Worm (Caenorhabditis elegans) whole organism, L4/young adult: ENCODE data around the gene R11D1.1.
A peak's percentile ranks its signal among the peaks of the same experiment; 100 is the strongest.

ENCODE experiments used
- W03F9.2 ChIP-seq: fragments of 150-350 bp; optimal IDR thresholded peaks from 2 replicates; lab custom pipeline; 2014; ENCODE audit warnings: missing biosample characterization, missing genetic modification characterization
- dao-5 ChIP-seq: sonication (generic microtip); optimal IDR thresholded peaks from 2 replicates; lab custom pipeline; 2016; ENCODE audit warnings: missing genotype, missing genetic modification characterization, moderate library complexity, missing compliant biosample characterization
- him-1 ChIP-seq: sonication (generic microtip); optimal IDR thresholded peaks from 2 replicates; lab custom pipeline; 2016; ENCODE audit warnings: missing genotype, missing genetic modification reagents, missing genetic modification characterization, missing compliant biosample characterization

Gene R11D1.1

DNA sequence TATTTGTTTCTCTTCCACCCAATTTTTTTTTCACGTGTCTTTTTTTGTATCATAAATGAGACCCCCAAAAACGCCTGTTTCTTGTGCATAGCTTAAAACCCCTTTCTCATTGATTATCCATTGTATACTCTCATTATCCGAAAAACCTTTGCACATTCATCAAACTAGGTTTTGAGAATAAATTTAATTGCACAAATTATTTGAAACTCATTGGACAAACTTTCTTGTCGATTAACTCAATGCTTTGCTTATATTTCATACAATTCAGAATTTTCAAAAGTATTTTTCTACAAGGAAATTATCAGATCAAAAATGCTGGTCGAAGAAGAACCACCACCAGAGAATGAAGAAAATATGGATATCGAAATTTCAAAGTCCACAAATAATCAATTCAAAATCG lies at the start of gene R11D1.1:
Gene R11D1.1 (plus strand): TSS at position 301 of the 400 bp plus-strand sequence.
- TF ChIP-seq W03F9.2 (tag; lab: Kevin White, UChicago) (no peak), dao-5 (tag; lab: Kevin White, UChicago) (no peak), him-1 (tag; lab: Kevin White, UChicago) (no peak)

DNA sequence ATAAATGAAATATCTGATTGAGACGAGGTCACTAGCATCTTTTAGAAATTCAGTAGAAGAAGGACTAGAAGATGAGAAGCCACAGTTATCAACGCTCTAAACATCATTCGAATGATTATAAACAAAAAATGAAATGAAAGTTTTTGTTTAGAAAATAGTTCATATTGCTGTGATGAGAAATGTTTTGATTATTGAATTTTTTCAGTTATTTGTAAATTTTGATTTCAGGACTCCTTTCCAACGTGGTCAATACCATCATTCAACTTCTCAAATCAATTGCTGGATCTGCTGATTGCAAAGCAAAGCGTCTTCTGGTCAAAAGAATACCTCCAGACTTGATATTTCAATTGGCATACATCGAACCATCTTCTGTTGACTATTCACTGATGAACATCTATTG lies 46.0 kb upstream of the R11D1.1 start, which contains the start of gene W05B10.6:
Gene W05B10.6 (minus strand): TSS at position 101 of the 400 bp plus-strand sequence.
- TF ChIP-seq him-1 (tag; lab: Kevin White, UChicago) = no peak
- no peak for TF ChIP-seq W03F9.2 (tag; lab: Kevin White, UChicago)
- no peak for TF ChIP-seq dao-5 (tag; lab: Kevin White, UChicago)

DNA sequence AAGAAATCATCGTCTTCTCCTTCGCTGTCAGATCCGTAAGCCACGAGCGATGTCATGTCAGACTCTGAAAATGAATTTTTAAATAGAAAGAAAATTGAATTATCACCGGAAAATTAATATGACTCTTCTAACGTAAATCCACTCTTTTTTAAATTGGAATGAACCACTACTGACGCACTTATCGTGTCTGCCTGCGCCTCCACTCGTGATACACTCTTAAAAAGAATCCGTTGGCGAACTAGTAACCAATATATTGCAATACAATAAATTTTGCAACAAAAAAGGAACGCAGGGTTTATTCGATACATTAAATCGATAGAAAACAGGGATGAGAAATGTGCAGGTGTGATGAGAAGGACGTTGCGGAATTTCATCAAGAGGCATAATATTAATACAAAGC lies 44.8 kb upstream of the R11D1.1 start, which contains the start of gene ccch-3:
Gene ccch-3 (minus strand): TSS at position 262 of the 400 bp plus-strand sequence.
- TF ChIP-seq dao-5 (tag; lab: Kevin White, UChicago) = no peak
- peak; percentile 54 for TF ChIP-seq W03F9.2 (tag; lab: Kevin White, UChicago)
- no peak for TF ChIP-seq him-1 (tag; lab: Kevin White, UChicago)

DNA sequence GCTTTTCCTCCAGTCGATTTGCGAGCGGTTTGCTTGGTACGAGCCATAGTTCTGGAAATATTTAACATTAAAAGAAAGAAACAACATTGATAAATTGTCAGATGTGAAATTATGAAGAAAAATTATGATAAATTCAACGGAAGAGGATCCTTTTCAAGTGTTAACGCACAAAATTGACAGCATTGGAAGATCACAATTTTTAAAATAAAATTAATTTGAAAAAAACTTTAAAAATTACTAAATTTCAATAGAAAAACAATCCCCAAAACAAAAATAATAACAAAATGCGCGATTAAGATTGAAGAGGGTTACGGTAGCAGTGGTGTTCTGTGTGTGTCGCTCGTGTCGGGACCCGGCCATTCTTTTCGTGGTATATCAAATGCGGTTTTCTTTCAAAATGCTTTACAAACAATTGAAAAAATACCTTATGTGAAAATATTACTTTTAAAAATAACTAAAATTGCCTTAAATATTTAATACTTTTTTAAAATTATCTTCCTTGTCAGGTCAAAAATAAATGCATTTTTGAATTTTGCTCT lies 43.8 kb upstream of the R11D1.1 start, which contains the start of gene his-74:
Gene his-74 (minus strand): TSS at position 51 of the 539 bp plus-strand sequence.
- TF ChIP-seq W03F9.2 (tag; lab: Kevin White, UChicago) (no peak), dao-5 (tag; lab: Kevin White, UChicago) (no peak), him-1 (tag; lab: Kevin White, UChicago) (no peak)

DNA sequence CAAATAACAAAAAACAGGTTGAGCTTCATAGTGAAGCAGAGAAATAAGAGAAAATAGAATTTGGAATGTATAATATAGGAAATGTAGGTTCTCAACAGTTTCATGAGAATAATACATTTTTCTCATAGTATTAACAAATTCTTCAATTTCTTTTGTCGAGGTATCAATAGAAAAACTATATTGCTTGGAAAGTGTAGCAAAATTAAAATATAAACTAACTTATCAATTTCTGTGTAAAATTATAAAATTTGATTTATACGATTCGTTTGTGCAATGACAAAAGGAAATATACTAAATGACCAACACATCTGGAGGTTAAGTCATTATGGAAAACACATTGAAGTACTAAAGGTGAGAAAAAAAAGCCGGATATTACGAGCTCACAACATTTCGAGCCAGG lies 42.6 kb upstream of the R11D1.1 start, which contains the start of gene W05B10.3:
Gene W05B10.3 (minus strand): TSS at position 101 of the 400 bp plus-strand sequence.
- no peak for TF ChIP-seq dao-5 (tag; lab: Kevin White, UChicago)
- no peak for TF ChIP-seq W03F9.2 (tag; lab: Kevin White, UChicago)
- TF ChIP-seq him-1 (tag; lab: Kevin White, UChicago) = no peak

DNA sequence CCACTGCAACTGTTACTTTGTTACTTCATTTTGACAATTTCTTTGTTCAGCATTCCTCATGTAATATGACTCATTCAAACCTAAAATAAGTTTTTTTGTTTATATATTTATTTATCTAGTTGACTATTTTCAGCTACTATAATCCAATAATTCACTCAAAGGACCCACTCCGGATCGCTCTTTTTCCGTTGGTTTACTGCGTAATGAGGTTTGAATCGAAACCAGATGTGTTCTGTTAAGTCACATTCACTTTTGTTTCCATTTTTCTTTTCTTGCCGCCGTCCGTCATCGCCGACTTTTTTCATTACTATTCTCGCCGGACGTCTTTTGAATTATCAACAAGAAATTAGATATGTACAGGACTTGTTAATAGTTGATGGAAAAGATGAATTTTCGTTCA lies 40.8 kb upstream of the R11D1.1 start:
- TF ChIP-seq him-1 (tag; lab: Kevin White, UChicago) (no peak), W03F9.2 (tag; lab: Kevin White, UChicago) (no peak), dao-5 (tag; lab: Kevin White, UChicago) (no peak)

DNA sequence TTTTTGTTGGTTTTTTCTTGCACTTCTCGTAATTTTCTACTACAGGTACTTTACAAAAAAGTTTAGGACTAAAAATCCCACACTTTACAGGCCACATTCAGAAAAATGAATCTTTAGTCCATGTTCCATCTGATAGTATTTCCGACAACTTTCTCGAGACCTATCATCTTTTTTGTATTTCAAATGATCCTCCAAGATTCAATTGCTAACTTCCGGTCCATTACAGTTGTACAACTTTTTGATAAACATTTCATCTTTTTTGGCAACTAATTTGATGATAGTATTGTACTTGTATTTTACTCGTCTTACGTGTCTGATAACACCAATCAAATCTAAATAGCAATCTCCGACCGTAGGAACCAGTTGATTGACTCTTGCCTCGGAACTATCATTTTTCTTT lies 36.8 kb upstream of the R11D1.1 start:
- TF ChIP-seq W03F9.2 (tag; lab: Kevin White, UChicago) = no peak
- no peak for TF ChIP-seq dao-5 (tag; lab: Kevin White, UChicago)
- TF ChIP-seq him-1 (tag; lab: Kevin White, UChicago) = no peak

DNA sequence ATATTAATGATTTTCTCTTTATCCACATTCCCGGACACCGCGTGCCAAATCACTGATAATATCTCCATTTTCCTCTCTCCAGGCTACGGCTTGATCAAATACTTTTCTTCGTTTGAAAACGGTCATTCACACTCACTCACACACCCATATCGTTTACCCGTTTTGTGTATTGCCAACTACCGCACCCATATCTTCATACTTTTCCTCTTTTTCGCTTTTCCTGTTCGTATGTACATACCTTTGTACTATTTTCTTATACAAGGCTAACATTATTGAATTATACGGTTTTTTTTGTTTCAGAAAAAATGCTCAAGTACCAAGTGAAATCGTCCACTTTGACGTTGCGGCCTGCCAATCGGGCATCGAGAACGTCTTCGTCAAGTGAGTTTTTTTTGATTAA lies 36.3 kb upstream of the R11D1.1 start, which contains the start of gene W05B10.4:
Gene W05B10.4 (plus strand): TSS at position 301 of the 400 bp plus-strand sequence.
- no peak for TF ChIP-seq him-1 (tag; lab: Kevin White, UChicago)
- TF ChIP-seq dao-5 (tag; lab: Kevin White, UChicago) = no peak
- no peak for TF ChIP-seq W03F9.2 (tag; lab: Kevin White, UChicago)

DNA sequence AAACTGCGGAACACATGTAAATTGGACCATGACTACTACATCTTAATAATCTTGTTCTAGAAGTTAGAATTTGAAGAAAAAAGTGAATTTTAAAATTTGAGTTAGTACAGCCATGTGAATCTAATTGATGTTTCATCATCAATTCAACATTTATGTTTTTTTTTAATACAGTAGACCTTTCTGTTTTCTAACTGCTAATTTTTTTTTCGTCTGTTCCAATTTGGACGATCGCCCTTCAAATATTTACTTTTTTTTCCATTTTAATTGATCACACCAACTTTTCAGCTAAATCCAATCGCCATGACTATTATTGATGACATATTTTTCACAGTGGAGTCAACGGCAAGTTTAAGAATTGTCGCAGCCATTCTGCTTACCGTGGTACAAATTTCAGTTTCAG lies 33.6 kb upstream of the R11D1.1 start, which contains the start of gene srx-116:
Gene srx-116 (plus strand): TSS at position 301 of the 400 bp plus-strand sequence.
- TF ChIP-seq W03F9.2 (tag; lab: Kevin White, UChicago) = no peak
- TF ChIP-seq him-1 (tag; lab: Kevin White, UChicago) = no peak
- no peak for TF ChIP-seq dao-5 (tag; lab: Kevin White, UChicago)

DNA sequence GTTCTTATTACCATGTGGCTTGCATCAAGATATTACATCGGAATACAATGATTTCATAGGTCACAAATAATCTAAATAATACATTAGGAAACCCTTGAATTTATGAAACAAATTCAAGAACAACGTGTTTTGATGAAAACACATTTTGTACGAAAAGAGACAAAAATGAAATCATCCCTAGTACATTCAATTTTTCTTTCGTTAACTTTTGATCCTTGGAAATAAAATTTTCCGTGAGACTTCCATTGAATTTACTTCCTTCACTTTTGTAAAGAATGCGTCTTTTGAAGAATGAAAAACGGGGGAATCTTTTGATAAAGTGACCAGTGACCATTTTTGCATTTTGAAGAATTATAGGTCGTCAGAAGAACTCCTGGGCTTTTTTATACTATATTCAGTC lies 30.4 kb upstream of the R11D1.1 start:
- no peak for TF ChIP-seq W03F9.2 (tag; lab: Kevin White, UChicago)
- no peak for TF ChIP-seq him-1 (tag; lab: Kevin White, UChicago)

DNA sequence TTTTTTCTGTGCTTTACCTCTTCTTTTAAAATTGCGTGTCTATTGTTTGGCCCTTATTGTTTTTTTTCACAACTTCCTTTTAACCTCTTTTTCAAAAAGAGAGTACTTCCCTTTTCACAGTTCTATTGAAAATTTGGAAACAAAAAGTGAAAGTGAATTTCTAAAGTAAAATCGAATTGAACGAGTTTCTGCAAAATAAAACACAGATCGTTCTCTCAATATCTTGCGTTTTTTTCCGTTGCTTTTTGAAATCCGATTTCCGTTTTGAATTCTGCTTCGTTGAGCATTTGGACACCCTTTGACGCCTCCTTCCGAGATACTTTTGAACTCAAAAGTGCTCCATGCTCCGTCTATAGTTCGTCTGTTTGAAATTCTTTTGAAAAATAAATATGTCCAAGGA lies 27.9 kb upstream of the R11D1.1 start:
- TF ChIP-seq dao-5 (tag; lab: Kevin White, UChicago) (no peak), him-1 (tag; lab: Kevin White, UChicago) (no peak), W03F9.2 (tag; lab: Kevin White, UChicago) (no peak)

DNA sequence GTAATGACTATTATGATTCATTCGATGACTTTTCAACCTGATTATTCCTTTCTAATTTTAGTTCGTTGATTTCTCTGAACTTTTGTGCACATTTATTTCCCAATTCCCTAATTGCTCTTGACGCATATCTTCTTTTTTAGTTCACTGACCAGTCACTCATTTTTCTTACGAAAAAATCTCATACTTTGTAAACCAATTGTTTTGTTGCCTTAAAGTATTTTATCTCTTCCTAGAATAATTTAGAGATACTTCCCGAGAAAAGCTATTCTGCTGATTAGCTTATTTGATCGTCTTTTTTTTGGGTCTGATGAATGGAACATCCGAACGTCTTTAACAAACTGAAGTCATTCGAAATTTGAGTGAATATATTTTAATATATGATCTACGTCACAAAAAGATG lies 24.9 kb upstream of the R11D1.1 start:
- TF ChIP-seq him-1 (tag; lab: Kevin White, UChicago) (no peak), dao-5 (tag; lab: Kevin White, UChicago) (no peak), W03F9.2 (tag; lab: Kevin White, UChicago) (no peak)

DNA sequence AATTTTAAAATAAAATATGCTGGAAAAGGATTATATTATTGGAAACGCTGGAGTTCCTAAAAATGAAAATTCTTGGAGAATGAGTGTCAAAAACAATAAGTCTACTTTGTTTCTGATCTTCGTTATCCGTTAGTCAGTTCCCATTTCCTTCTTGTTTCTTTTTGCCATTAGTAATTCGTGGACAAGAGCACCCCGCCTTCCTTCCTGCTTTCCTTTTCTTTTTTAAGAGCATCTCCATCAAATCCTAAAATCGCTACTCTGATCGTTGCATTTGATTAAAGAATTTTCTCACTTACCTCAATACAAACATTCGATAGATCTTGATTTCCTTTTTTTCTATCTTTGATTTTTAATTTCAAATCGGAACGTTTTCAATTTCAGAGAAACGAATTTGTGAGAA lies 24.4 kb upstream of the R11D1.1 start, which contains the start of gene frpr-15:
Gene frpr-15 (plus strand): TSS at position 301 of the 400 bp plus-strand sequence.
- TF ChIP-seq him-1 (tag; lab: Kevin White, UChicago) (no peak), dao-5 (tag; lab: Kevin White, UChicago) (no peak), W03F9.2 (tag; lab: Kevin White, UChicago) (no peak)

DNA sequence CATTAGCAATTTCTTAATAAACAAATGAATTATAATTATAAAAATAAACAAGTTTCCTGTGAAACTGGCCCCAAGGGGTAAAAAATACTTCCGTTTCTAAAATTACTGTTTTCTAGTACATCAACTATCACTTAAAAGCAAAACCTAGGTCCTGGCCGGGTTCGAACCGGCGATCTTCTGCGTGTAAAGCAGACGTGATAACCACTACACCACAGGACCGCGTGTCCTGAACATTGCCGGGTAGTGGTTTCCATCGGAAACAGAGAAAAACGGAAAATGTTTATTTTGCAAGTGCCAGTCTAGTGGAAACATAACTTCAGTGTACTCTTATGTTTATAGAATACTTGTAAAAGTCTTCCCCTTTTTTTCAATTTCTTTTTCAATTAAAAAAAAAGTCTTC lies 21.0 kb upstream of the R11D1.1 start:
- no peak for TF ChIP-seq W03F9.2 (tag; lab: Kevin White, UChicago)
- no peak for TF ChIP-seq him-1 (tag; lab: Kevin White, UChicago)
- no peak for TF ChIP-seq dao-5 (tag; lab: Kevin White, UChicago)
